Fruit fly (Drosophila melanogaster) whole organism, embryonic: ENCODE results near the gene Dh31.

ENCODE experiments used
- Ada2b ChIP-seq: fragments of 200-800 bp; sonication (Bioruptor generic); IDR thresholded peaks from 2 replicates; pipeline ENCODE4 v1.3.6; 2022; ENCODE audit warnings: missing biosample characterization, missing genetic modification characterization
- CG1024 ChIP-seq: fragments of 200-800 bp; sonication (Bioruptor generic); IDR thresholded peaks from 2 replicates; pipeline ENCODE4 v1.3.6; 2022; ENCODE audit warnings: missing biosample characterization, missing genetic modification characterization
- CG10431 ChIP-seq: fragments of 200-800 bp; sonication (Bioruptor generic); optimal IDR thresholded peaks from 3 replicates; lab custom pipeline; 2018; ENCODE audit warnings: missing biosample characterization, mild to moderate bottlenecking, missing genetic modification characterization
- CG11560 ChIP-seq: fragments of 200-800 bp; sonication (Bioruptor generic); IDR thresholded peaks from 3 replicates; pipeline ENCODE4 v1.3.6; 2022; ENCODE audit warnings: missing biosample characterization, missing genetic modification characterization
- CG12236 ChIP-seq: fragments of 200-800 bp; sonication (Bioruptor generic); optimal IDR thresholded peaks from 2 replicates; lab custom pipeline; 2016; ENCODE audit warnings: missing biosample characterization, missing genetic modification characterization
- CG13123 ChIP-seq: fragments of 200-800 bp; sonication (Bioruptor generic); optimal IDR thresholded peaks from 2 replicates; lab custom pipeline; 2016; ENCODE audit warnings: missing biosample characterization, missing genetic modification characterization
- CG13775 ChIP-seq: fragments of 200-800 bp; sonication (Bioruptor generic); optimal IDR thresholded peaks from 3 replicates; lab custom pipeline; 2017; ENCODE audit warnings: missing biosample characterization, mild to moderate bottlenecking, missing genetic modification characterization
- CG15269 ChIP-seq: fragments of 200-800 bp; sonication (Bioruptor generic); optimal IDR thresholded peaks from 2 replicates; lab custom pipeline; 2018; ENCODE audit warnings: missing biosample characterization, mild to moderate bottlenecking, missing genetic modification characterization, moderate library complexity
- CG15479 ChIP-seq: fragments of 200-800 bp; sonication (Bioruptor generic); optimal IDR thresholded peaks from 3 replicates; lab custom pipeline; 2019; ENCODE audit warnings: missing biosample characterization, mild to moderate bottlenecking, missing genetic modification characterization, moderate library complexity
- CG16863 ChIP-seq: fragments of 200-800 bp; sonication (Bioruptor generic); optimal IDR thresholded peaks from 3 replicates; lab custom pipeline; 2016; ENCODE audit warnings: missing biosample characterization, missing genetic modification characterization
- CG17361 ChIP-seq: fragments of 200-800 bp; sonication (Bioruptor generic); IDR thresholded peaks from 3 replicates; pipeline ENCODE4 v1.3.6; 2022; ENCODE audit warnings: missing biosample characterization, missing genetic modification characterization
- CG18619 ChIP-seq: fragments of 200-800 bp; sonication (Bioruptor generic); optimal IDR thresholded peaks from 3 replicates; lab custom pipeline; 2017; ENCODE audit warnings: missing biosample characterization, mild to moderate bottlenecking, missing genetic modification characterization
- CG30020 ChIP-seq: fragments of 200-800 bp; optimal IDR thresholded peaks from 2 replicates; lab custom pipeline; 2019; ENCODE audit warnings: missing biosample characterization, mild to moderate bottlenecking, missing genetic modification characterization, moderate library complexity
- CG30403 ChIP-seq: fragments of 200-800 bp; sonication (Bioruptor generic); optimal IDR thresholded peaks from 3 replicates; lab custom pipeline; 2016; ENCODE audit warnings: missing biosample characterization, missing genetic modification characterization
- CG3065 ChIP-seq: fragments of 200-800 bp; sonication (Bioruptor generic); optimal IDR thresholded peaks from 2 replicates; lab custom pipeline; 2016; ENCODE audit warnings: missing biosample characterization, missing genetic modification characterization
- CG3281 ChIP-seq: fragments of 200-800 bp; sonication (Bioruptor generic); optimal IDR thresholded peaks from 3 replicates; lab custom pipeline; 2017; ENCODE audit warnings: missing biosample characterization, mild to moderate bottlenecking, missing genetic modification characterization
- CG3407 ChIP-seq: fragments of 200-800 bp; sonication (Bioruptor generic); optimal IDR thresholded peaks from 2 replicates; lab custom pipeline; 2018; ENCODE audit warnings: missing biosample characterization, mild to moderate bottlenecking, missing genetic modification characterization
- CG6765 ChIP-seq: fragments of 200-800 bp; sonication (Bioruptor generic); optimal IDR thresholded peaks from 3 replicates; lab custom pipeline; 2017; ENCODE audit warnings: missing biosample characterization, mild to moderate bottlenecking, missing genetic modification characterization
- CG8290 ChIP-seq, 3 experiments: fragments of 200-800 bp; sonication (Bioruptor generic); optimal IDR thresholded peaks; 2 replicates each; lab custom pipeline; 2016 to 2019; ENCODE audit warnings: missing biosample characterization in 3 of 3, missing genetic modification characterization in 3 of 3, mild to moderate bottlenecking in 2 of 3, moderate library complexity in 1 of 3
- CHES-1-like ChIP-seq: fragments of 200-800 bp; sonication (Bioruptor generic); optimal IDR thresholded peaks from 2 replicates; lab custom pipeline; 2016; ENCODE audit warnings: missing biosample characterization, missing genetic modification characterization
- Dip3 ChIP-seq: fragments of 200-800 bp; sonication (Bioruptor generic); optimal IDR thresholded peaks from 3 replicates; lab custom pipeline; 2016; ENCODE audit warnings: missing biosample characterization, missing genetic modification characterization
- Fer2 ChIP-seq: fragments of 200-800 bp; sonication (Bioruptor generic); optimal IDR thresholded peaks from 2 replicates; lab custom pipeline; 2018; ENCODE audit warnings: missing biosample characterization, mild to moderate bottlenecking, missing genetic modification characterization, moderate library complexity
- Hr78 ChIP-seq, 2 experiments: fragments of 200-800 bp in 1 of 2; fragments of >200 bp in 1 of 2; sonication (Bioruptor generic) in 1 of 2; optimal IDR thresholded peaks; 2 replicates each; lab custom pipeline; 2017 to 2019; ENCODE audit warnings: missing biosample characterization in 2 of 2, missing genetic modification characterization in 2 of 2, mild to moderate bottlenecking in 1 of 2, moderate library complexity in 1 of 2
- Nf-YB ChIP-seq: fragments of 200-800 bp; sonication (Bioruptor generic); optimal IDR thresholded peaks from 3 replicates; lab custom pipeline; 2019; ENCODE audit warnings: missing biosample characterization, mild to moderate bottlenecking, missing genetic modification characterization, moderate library complexity
- Oaz ChIP-seq: fragments of 200-800 bp; sonication (Bioruptor generic); IDR thresholded peaks from 2 replicates; pipeline ENCODE4 v1.3.6; 2022; ENCODE audit warnings: missing biosample characterization, missing genetic modification characterization
- PHDP ChIP-seq: fragments of 200-800 bp; sonication (Bioruptor generic); optimal IDR thresholded peaks from 3 replicates; lab custom pipeline; 2018; ENCODE audit warnings: missing biosample characterization, mild to moderate bottlenecking, missing genetic modification characterization, moderate library complexity
- Poxn ChIP-seq: fragments of 200-800 bp; sonication (Bioruptor generic); IDR thresholded peaks from 2 replicates; pipeline ENCODE4 v1.3.6; 2022; ENCODE audit warnings: missing biosample characterization, missing genetic modification characterization
- Rfx ChIP-seq: fragments of 200-800 bp; sonication (Bioruptor generic); IDR thresholded peaks from 2 replicates; pipeline ENCODE4 v1.3.6; 2022; ENCODE audit warnings: missing biosample characterization, missing genetic modification characterization
- Ssrp ChIP-seq: fragments of 200-800 bp; sonication (Bioruptor generic); optimal IDR thresholded peaks from 2 replicates; lab custom pipeline; 2018; ENCODE audit warnings: missing biosample characterization, mild to moderate bottlenecking, missing genetic modification characterization, moderate library complexity
- bab2 ChIP-seq: fragments of 200-800 bp; sonication (Bioruptor generic); optimal IDR thresholded peaks from 2 replicates; lab custom pipeline; 2016; ENCODE audit warnings: missing biosample characterization, missing genetic modification characterization
- bsh ChIP-seq, 2 experiments: fragments of 200-800 bp; sonication (Bioruptor generic); optimal IDR thresholded peaks; 2 replicates each; lab custom pipeline; 2017 to 2018; ENCODE audit warnings: mild to moderate bottlenecking in 2 of 2, missing biosample characterization in 2 of 2, missing genetic modification characterization in 2 of 2, moderate library complexity in 1 of 2
- chm ChIP-seq: fragments of 200-800 bp; sonication (Bioruptor generic); IDR thresholded peaks from 2 replicates; pipeline ENCODE4 v1.3.6; 2022; ENCODE audit warnings: missing biosample characterization, missing genetic modification characterization
- danr ChIP-seq: fragments of 200-800 bp; sonication (Bioruptor generic); IDR thresholded peaks from 2 replicates; pipeline ENCODE4 v1.3.6; 2022; ENCODE audit warnings: missing biosample characterization, missing genetic modification characterization
- eve ChIP-seq, 2 experiments: fragments of >200 bp; optimal IDR thresholded peaks; 2 replicates each; lab custom pipeline; 2017; ENCODE audit warnings: missing biosample characterization in 2 of 2, missing genetic modification characterization in 2 of 2
- fd64A ChIP-seq: fragments of 200-800 bp; sonication (Bioruptor generic); optimal IDR thresholded peaks from 3 replicates; lab custom pipeline; 2018; ENCODE audit warnings: missing biosample characterization, mild to moderate bottlenecking, missing genetic modification characterization
- gsb-n ChIP-seq: fragments of 200-800 bp; sonication (Bioruptor generic); optimal IDR thresholded peaks from 3 replicates; lab custom pipeline; 2018; ENCODE audit warnings: missing biosample characterization, mild to moderate bottlenecking, missing genetic modification characterization
- hb ChIP-seq: fragments of 200-800 bp; sonication (Bioruptor generic); IDR thresholded peaks from 3 replicates; pipeline ENCODE4 v1.3.6; 2022; ENCODE audit warnings: missing biosample characterization, missing genetic modification characterization; ENCODE audit not compliant: partially characterized antibody
- hth ChIP-seq: fragments of >200 bp; optimal IDR thresholded peaks from 2 replicates; lab custom pipeline; 2017; ENCODE audit warnings: inconsistent platforms
- ind ChIP-seq: fragments of 200-800 bp; sonication (Bioruptor generic); optimal IDR thresholded peaks from 3 replicates; lab custom pipeline; 2016; ENCODE audit warnings: missing biosample characterization, missing genetic modification characterization
- jing ChIP-seq: fragments of 200-800 bp; sonication (Bioruptor generic); optimal IDR thresholded peaks from 2 replicates; lab custom pipeline; 2018; ENCODE audit warnings: missing biosample characterization, mild to moderate bottlenecking, missing genetic modification characterization
- oc ChIP-seq: fragments of 200-800 bp; sonication (Bioruptor generic); optimal IDR thresholded peaks from 2 replicates; lab custom pipeline; 2018; ENCODE audit warnings: missing biosample characterization, mild to moderate bottlenecking, missing genetic modification characterization, moderate library complexity
- pb ChIP-seq: fragments of 200-800 bp; sonication (Bioruptor generic); optimal IDR thresholded peaks from 3 replicates; lab custom pipeline; 2016; ENCODE audit warnings: missing biosample characterization, missing genetic modification characterization
- peb ChIP-seq: fragments of 200-800 bp; sonication (Bioruptor generic); IDR thresholded peaks from 2 replicates; pipeline ENCODE4 v1.3.6; 2022; ENCODE audit warnings: missing biosample characterization, missing genetic modification characterization
- pum ChIP-seq: fragments of 200-800 bp; sonication (Bioruptor generic); optimal IDR thresholded peaks from 2 replicates; lab custom pipeline; 2016; ENCODE audit warnings: missing biosample characterization, missing genetic modification characterization
- scrt ChIP-seq: fragments of 200-800 bp; sonication (Bioruptor generic); optimal IDR thresholded peaks from 2 replicates; lab custom pipeline; 2018; ENCODE audit warnings: missing biosample characterization, mild to moderate bottlenecking, missing genetic modification characterization, moderate library complexity
- seq ChIP-seq: fragments of 200-800 bp; sonication (Bioruptor generic); IDR thresholded peaks from 2 replicates; pipeline ENCODE4 v1.3.6; 2022; ENCODE audit warnings: missing biosample characterization, missing genetic modification characterization
- sqz ChIP-seq: fragments of 200-800 bp; sonication (Bioruptor generic); optimal IDR thresholded peaks from 3 replicates; lab custom pipeline; 2018; ENCODE audit warnings: missing biosample characterization, mild to moderate bottlenecking, missing genetic modification characterization
- stc ChIP-seq: fragments of 200-800 bp; sonication (Bioruptor generic); IDR thresholded peaks from 2 replicates; pipeline ENCODE4 v1.3.6; 2022; ENCODE audit warnings: missing biosample characterization, missing genetic modification characterization
- tgo ChIP-seq: fragments of 200-800 bp; sonication (Bioruptor generic); IDR thresholded peaks from 3 replicates; pipeline ENCODE4 v1.3.6; 2022; ENCODE audit warnings: missing biosample characterization, missing genetic modification characterization
- unc-4 ChIP-seq: fragments of 200-800 bp; sonication (Bioruptor generic); IDR thresholded peaks from 2 replicates; pipeline ENCODE4 v1.3.6; 2022; ENCODE audit warnings: missing biosample characterization, missing genetic modification characterization; ENCODE audit not compliant: partially characterized antibody
- wor ChIP-seq: fragments of 200-800 bp; sonication (Bioruptor generic); IDR thresholded peaks from 2 replicates; pipeline ENCODE4 v1.3.6; 2022; ENCODE audit warnings: missing biosample characterization, missing genetic modification characterization

The Dh31 gene

dm6 chr2L:8473448-8473847, 33.2 kb downstream of the Dh31 start (continued):
- peak; percentile 47; the same call in 1 of the 3 replicates for TF ChIP-seq CG11560 (tag; lab: Robert Waterston, UW)
- no peak for TF ChIP-seq CG10431 (GFP tag; lab: Kevin White, UChicago)
- TF ChIP-seq fd64A (GFP tag; lab: Kevin White, UChicago) = no peak
- no peak for TF ChIP-seq CG18619 (GFP tag; lab: Kevin White, UChicago)
- TF ChIP-seq chm = peak; percentile 54; the same call in 1 of the 2 replicates
- no peak for TF ChIP-seq Ada2b
- no peak for TF ChIP-seq PHDP (tag; lab: Kevin White, UChicago)
- TF ChIP-seq CG30020 (tag; lab: Kevin White, UChicago) = no peak
- peak; percentile 61 for TF ChIP-seq Rfx (GFP tag; lab: Robert Waterston, UW)
- TF ChIP-seq Fer2 (tag; lab: Kevin White, UChicago) = no peak
- peak; percentile 45 for TF ChIP-seq CG3281 (GFP tag; lab: Kevin White, UChicago)
- TF ChIP-seq hb (GFP tag; lab: Robert Waterston, UW) = no peak
- TF ChIP-seq CG6765 (GFP tag; lab: Kevin White, UChicago) = no peak
- TF ChIP-seq jing (GFP tag; lab: Kevin White, UChicago) = peak; percentile 18
- peak; percentile 31 for TF ChIP-seq Nf-YB
- no peak for TF ChIP-seq unc-4 (GFP tag; lab: Robert Waterston, UW)
- no peak for TF ChIP-seq Hr78 (GFP tag; optimal IDR thresholded peaks at IDR 0.05; lab: Kevin White, UChicago)
- TF ChIP-seq CG16863 (GFP tag; lab: Kevin White, UChicago) = no peak
- peak; percentile 9 for TF ChIP-seq CG3407 (GFP tag; lab: Kevin White, UChicago)
- peak; percentile 39 for TF ChIP-seq gsb-n (tag; lab: Kevin White, UChicago)
- TF ChIP-seq Oaz = peak; percentile 42
- TF ChIP-seq CG3065 = no peak
- TF ChIP-seq pum (GFP tag; lab: Kevin White, UChicago) = no peak
- TF ChIP-seq CG13775 (GFP tag; lab: Kevin White, UChicago) = peak; percentile 22
- no peak for TF ChIP-seq pb (GFP tag; lab: Kevin White, UChicago)
- peak; percentile 12; the same call in 1 of the 2 replicates for TF ChIP-seq wor
- peak; percentile 56 for TF ChIP-seq bab2 (GFP tag; lab: Kevin White, UChicago)
- 0 out of 2 replicates have a peak, but pooled peaks have one; percentile 59 for TF ChIP-seq seq
- peak; percentile 37 for TF ChIP-seq CG30403 (GFP tag; lab: Kevin White, UChicago)
- TF ChIP-seq CG12236 (GFP tag; lab: Kevin White, UChicago) = no peak
- no peak for TF ChIP-seq CG15269 (tag; lab: Kevin White, UChicago)
- TF ChIP-seq Poxn (GFP tag; lab: Robert Waterston, UW) = no peak
- TF ChIP-seq CG1024 (GFP tag; lab: Robert Waterston, UW) = no peak
- TF ChIP-seq Dip3 (GFP tag; lab: Kevin White, UChicago) = no peak
- TF ChIP-seq CG15479 (GFP tag; lab: Kevin White, UChicago) = no peak
- no peak for TF ChIP-seq danr (GFP tag; lab: Robert Waterston, UW)
- peak; percentile 59 for TF ChIP-seq CG17361 (GFP tag; lab: Robert Waterston, UW)
- peak; percentile 34 for TF ChIP-seq scrt (GFP tag; lab: Kevin White, UChicago)
- peak; percentile 65 to 83 for TF ChIP-seq bsh (GFP tag; optimal IDR thresholded peaks at IDR 0.05; lab: Kevin White, UChicago)
- no peak for TF ChIP-seq sqz (GFP tag; lab: Kevin White, UChicago)
- TF ChIP-seq ind = peak; percentile 50
- TF ChIP-seq Ssrp = peak; percentile 59
- TF ChIP-seq CG8290 (GFP tag; optimal IDR thresholded peaks at IDR 0.05; lab: Kevin White, UChicago) = no peak
- no peak for TF ChIP-seq CG8290 (tag; optimal IDR thresholded peaks at IDR 0.05; lab: Kevin White, UChicago)
- peak; percentile 10 for TF ChIP-seq oc (tag; lab: Kevin White, UChicago)
- TF ChIP-seq CG13123 (GFP tag; lab: Kevin White, UChicago) = no peak
- TF ChIP-seq peb = peak; percentile 38; the same call in 1 of the 2 replicates
- no peak for TF ChIP-seq hth (lab: Kevin White, UChicago)
- peak; percentile 72 for TF ChIP-seq stc (GFP tag; lab: Robert Waterston, UW)
- TF ChIP-seq eve (GFP tag; optimal IDR thresholded peaks at IDR 0.05; lab: Kevin White, UChicago) = no peak
- TF ChIP-seq tgo (GFP tag; lab: Robert Waterston, UW) = peak; percentile 73
- no peak for TF ChIP-seq CHES-1-like (GFP tag; lab: Kevin White, UChicago)
